Fruit fly (Drosophila melanogaster) whole organism, adult: ENCODE data around the gene lwr.
A peak's percentile ranks its signal among the peaks of the same experiment; 100 is the strongest.

Experiments used
- CG11617 ChIP-seq: fragments of 200-800 bp; sonication (Bioruptor generic); optimal IDR thresholded peaks from 2 replicates; lab custom pipeline; 2017; ENCODE audit warnings: mild to moderate bottlenecking, missing biosample characterization, missing genetic modification reagents, missing genetic modification characterization
- CG12768 ChIP-seq: fragments of 200-800 bp; sonication (Bioruptor generic); optimal IDR thresholded peaks from 2 replicates; lab custom pipeline; 2017; ENCODE audit warnings: missing biosample characterization, missing genetic modification characterization, mild to moderate bottlenecking, moderate library complexity, missing genetic modification reagents
- CG14711 ChIP-seq: fragments of 200-800 bp; sonication (Bioruptor generic); optimal IDR thresholded peaks from 2 replicates; lab custom pipeline; 2018; ENCODE audit warnings: missing biosample characterization, mild to moderate bottlenecking, missing genetic modification characterization, moderate library complexity
- CG1620 ChIP-seq: fragments of 200-800 bp; sonication (Bioruptor generic); optimal IDR thresholded peaks from 2 replicates; lab custom pipeline; 2016; ENCODE audit warnings: missing biosample characterization, missing genetic modification characterization
- CG33017 ChIP-seq: fragments of 200-800 bp; sonication (Bioruptor generic); optimal IDR thresholded peaks from 2 replicates; lab custom pipeline; 2018; ENCODE audit warnings: missing biosample characterization, mild to moderate bottlenecking, missing genetic modification characterization, moderate library complexity
- CG5204 ChIP-seq: fragments of 200-800 bp; sonication (Bioruptor generic); optimal IDR thresholded peaks from 2 replicates; lab custom pipeline; 2016; ENCODE audit warnings: missing biosample characterization, missing genetic modification characterization
- CG7045 ChIP-seq: fragments of 200-800 bp; sonication (Bioruptor generic); optimal IDR thresholded peaks from 2 replicates; lab custom pipeline; 2017; ENCODE audit warnings: missing biosample characterization, mild to moderate bottlenecking, missing genetic modification characterization
- CG7101 ChIP-seq: fragments of 200-800 bp; sonication (Bioruptor generic); optimal IDR thresholded peaks from 2 replicates; lab custom pipeline; 2018; ENCODE audit warnings: missing biosample characterization, mild to moderate bottlenecking, missing genetic modification characterization, moderate library complexity
- Clk ChIP-seq: fragments of 200-800 bp; sonication (Bioruptor generic); optimal IDR thresholded peaks from 2 replicates; lab custom pipeline; 2017; ENCODE audit warnings: missing biosample characterization, missing genetic modification characterization
- Crg-1 ChIP-seq: fragments of 200-800 bp; sonication (Bioruptor generic); optimal IDR thresholded peaks from 2 replicates; lab custom pipeline; 2016; ENCODE audit warnings: missing biosample characterization, missing genetic modification characterization
- Hr96 ChIP-seq: fragments of 200-800 bp; sonication (Bioruptor generic); optimal IDR thresholded peaks from 2 replicates; lab custom pipeline; 2016; ENCODE audit warnings: missing biosample characterization, missing genetic modification characterization
- Mnt ChIP-seq: fragments of 200-800 bp; sonication (Bioruptor generic); optimal IDR thresholded peaks from 2 replicates; lab custom pipeline; 2016; ENCODE audit warnings: missing biosample characterization, mild to moderate bottlenecking, missing genetic modification characterization
- bab1 ChIP-seq: fragments of 200-800 bp; sonication (Bioruptor generic); optimal IDR thresholded peaks from 3 replicates; lab custom pipeline; 2019; ENCODE audit warnings: missing biosample characterization, mild to moderate bottlenecking, missing genetic modification characterization, moderate library complexity
- cic ChIP-seq: fragments of 200-800 bp; sonication (Bioruptor generic); optimal IDR thresholded peaks from 2 replicates; lab custom pipeline; 2017; ENCODE audit warnings: missing biosample characterization, mild to moderate bottlenecking, missing genetic modification characterization, moderate library complexity
- cnc ChIP-seq, 2 experiments: fragments of >200 bp; optimal IDR thresholded peaks; 2 replicates each; lab custom pipeline; 2017
- kay ChIP-seq: fragments of 200-800 bp; sonication (Bioruptor generic); peaks from one replicate; lab custom pipeline; 2016; ENCODE audit warnings: missing biosample characterization, missing genetic modification characterization, borderline replicate concordance
- ovo ChIP-seq: fragments of 200-800 bp; sonication (Bioruptor generic); optimal IDR thresholded peaks from 2 replicates; lab custom pipeline; 2016; ENCODE audit warnings: missing biosample characterization, missing genetic modification characterization
- pad ChIP-seq: fragments of 200-800 bp; sonication (Bioruptor generic); optimal IDR thresholded peaks from 3 replicates; lab custom pipeline; 2017; ENCODE audit warnings: missing biosample characterization, missing genetic modification characterization, mild to moderate bottlenecking, moderate library complexity, missing genetic modification reagents
- tj ChIP-seq: fragments of 200-800 bp; sonication (Bioruptor generic); optimal IDR thresholded peaks from 3 replicates; lab custom pipeline; 2017; ENCODE audit warnings: missing biosample characterization, mild to moderate bottlenecking, missing genetic modification characterization, moderate library complexity
- toe ChIP-seq: fragments of 200-800 bp; sonication (Bioruptor generic); optimal IDR thresholded peaks from 2 replicates; lab custom pipeline; 2016; ENCODE audit warnings: missing biosample characterization, missing genetic modification characterization

The lwr gene

DNA sequence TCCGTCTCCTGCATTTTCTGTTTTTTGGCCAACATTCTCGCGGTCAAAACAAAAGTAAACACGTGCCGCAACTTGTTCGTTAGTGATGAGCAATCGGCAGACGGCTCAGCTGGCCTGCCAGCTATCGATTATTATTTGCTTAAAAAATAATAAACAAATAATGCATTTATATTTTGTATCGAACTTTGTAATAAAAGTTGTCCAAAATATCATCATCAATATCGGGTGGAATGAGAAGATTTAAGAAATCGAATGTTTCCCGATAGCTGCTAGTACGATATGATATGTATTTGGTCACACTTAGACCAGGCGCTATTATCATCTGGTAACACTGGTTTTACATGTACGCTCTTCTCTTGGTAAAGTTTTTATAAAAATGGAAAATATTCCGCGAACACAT, 25.6 kb upstream of the lwr start, which contains the start of the genes Nle and Sf3b1:
Nle (minus strand) TSS at position 92 of the 400 bp plus-strand sequence.
Sf3b1 (plus strand) TSS at position 311 of the 400 bp plus-strand sequence.
- TF ChIP-seq pad (GFP tag; lab: Kevin White, UChicago), result peak; percentile 23
- peak; percentile 6 for TF ChIP-seq CG12768 (GFP tag; lab: Kevin White, UChicago)
- peak; percentile 97 for TF ChIP-seq Mnt (GFP tag; lab: Kevin White, UChicago)
- no peak for TF ChIP-seq CG33017 (tag; lab: Kevin White, UChicago)
- peak; percentile 2 for TF ChIP-seq tj (GFP tag; lab: Kevin White, UChicago)
- peak; percentile 44 for TF ChIP-seq Clk
- TF ChIP-seq cnc (optimal IDR thresholded peaks at IDR 0.05; lab: Kevin White, UChicago), result no peak
- no peak for TF ChIP-seq cic (GFP tag; lab: Kevin White, UChicago)
- TF ChIP-seq CG7101 (tag; lab: Kevin White, UChicago), result peak; percentile 55
- TF ChIP-seq kay (GFP tag; lab: Kevin White, UChicago), result no peak
- TF ChIP-seq bab1 (GFP tag; lab: Kevin White, UChicago), result peak; percentile 49
- peak; percentile 67 for TF ChIP-seq CG1620 (GFP tag; lab: Kevin White, UChicago)
- peak; percentile 62 for TF ChIP-seq Crg-1
- peak; percentile 20 for TF ChIP-seq Hr96 (GFP tag; lab: Kevin White, UChicago)
- peak; percentile 58 for TF ChIP-seq CG11617 (GFP tag; lab: Kevin White, UChicago)
- TF ChIP-seq CG7045 (GFP tag; lab: Kevin White, UChicago), result no peak
- TF ChIP-seq CG14711 (tag; lab: Kevin White, UChicago), result peak; percentile 55
- no peak for TF ChIP-seq ovo
- TF ChIP-seq CG5204, result no peak
- peak; percentile 66 for TF ChIP-seq toe (GFP tag; lab: Kevin White, UChicago)

DNA sequence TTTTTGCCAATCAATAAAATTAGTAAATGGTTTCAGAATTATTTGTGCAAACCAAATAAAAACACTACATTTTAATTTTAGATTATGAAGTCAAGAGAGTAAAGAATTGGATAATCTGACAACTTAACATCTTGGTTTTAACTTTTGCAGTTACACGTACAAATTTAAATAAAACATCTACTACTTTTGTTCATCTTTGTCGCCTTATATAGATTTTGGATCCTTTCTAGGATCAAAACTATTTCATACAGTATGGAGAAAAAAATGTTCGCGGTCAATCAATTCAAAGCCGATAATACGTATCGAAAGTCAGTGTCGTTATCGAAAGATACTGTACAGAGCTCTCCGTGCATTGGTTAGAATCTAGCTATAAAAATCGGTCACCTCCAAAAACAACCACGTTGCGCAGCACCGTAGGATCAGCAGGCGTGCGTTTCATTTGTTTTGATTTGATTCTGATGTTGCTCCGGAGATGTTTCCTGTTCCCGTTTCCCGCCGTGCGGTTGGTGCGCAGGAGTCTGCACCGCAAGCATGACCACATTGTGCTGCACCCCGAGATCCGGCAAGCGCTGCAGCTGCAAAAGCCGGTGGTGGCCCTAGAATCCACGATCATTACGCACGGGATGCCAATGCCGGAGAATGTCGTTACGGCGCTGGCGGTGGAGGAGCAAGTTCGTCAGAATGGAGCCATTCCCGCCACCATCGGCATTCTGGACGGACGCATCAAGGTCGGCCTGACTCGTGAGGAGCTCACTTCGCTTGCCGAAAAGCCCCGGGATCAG, 21.6 kb upstream of the lwr start, which contains the start of the genes uncNacbeta and CG2794:
uncNacbeta (minus strand) TSS at position 51 of the 782 bp plus-strand sequence.
CG2794 (plus strand) TSS at position 395 of the 782 bp plus-strand sequence.
- no peak for TF ChIP-seq toe (GFP tag; lab: Kevin White, UChicago)
- no peak for TF ChIP-seq Clk
- TF ChIP-seq Mnt (GFP tag; lab: Kevin White, UChicago), result peak; percentile 79
- TF ChIP-seq Crg-1, result no peak
- TF ChIP-seq tj (GFP tag; lab: Kevin White, UChicago), result no peak
- no peak for TF ChIP-seq CG14711 (tag; lab: Kevin White, UChicago)
- no peak for TF ChIP-seq CG33017 (tag; lab: Kevin White, UChicago)
- no peak for TF ChIP-seq CG7045 (GFP tag; lab: Kevin White, UChicago)
- no peak for TF ChIP-seq CG5204
- TF ChIP-seq CG7101 (tag; lab: Kevin White, UChicago), result peak; percentile 39
- no peak for TF ChIP-seq CG11617 (GFP tag; lab: Kevin White, UChicago)
- no peak for TF ChIP-seq CG1620 (GFP tag; lab: Kevin White, UChicago)
- peak; percentile 47 for TF ChIP-seq bab1 (GFP tag; lab: Kevin White, UChicago)
- TF ChIP-seq Hr96 (GFP tag; lab: Kevin White, UChicago), result no peak
- TF ChIP-seq cic (GFP tag; lab: Kevin White, UChicago), result peak; percentile 8

DNA sequence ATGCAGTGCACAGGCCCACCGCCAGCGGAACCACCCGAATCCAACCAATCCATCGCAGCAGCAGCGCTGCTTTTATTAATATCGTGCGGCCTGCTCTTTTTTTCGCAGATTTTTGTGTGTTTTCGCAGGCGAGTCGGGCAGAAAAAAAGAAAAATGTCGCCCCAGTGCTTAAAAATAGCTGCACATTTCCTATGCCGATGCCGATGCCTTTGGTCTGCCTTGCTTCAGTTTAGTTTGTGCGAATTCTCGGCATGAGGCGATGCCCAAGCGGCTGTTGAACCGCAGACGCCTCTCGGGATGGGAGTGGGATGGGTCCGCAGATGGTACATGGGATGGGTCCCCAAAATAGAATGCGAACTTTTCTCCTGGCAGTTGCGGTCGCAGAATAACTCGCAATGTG, 20.9 kb upstream of the lwr start:
- TF ChIP-seq toe (GFP tag; lab: Kevin White, UChicago) (no peak), CG33017 (tag; lab: Kevin White, UChicago) (no peak), CG7101 (tag; lab: Kevin White, UChicago) (no peak), ovo (no peak), tj (GFP tag; lab: Kevin White, UChicago) (no peak), bab1 (GFP tag; lab: Kevin White, UChicago) (no peak), CG5204 (no peak), Crg-1 (no peak), pad (GFP tag; lab: Kevin White, UChicago) (no peak), kay (GFP tag; lab: Kevin White, UChicago) (no peak), CG12768 (GFP tag; lab: Kevin White, UChicago) (no peak)

DNA sequence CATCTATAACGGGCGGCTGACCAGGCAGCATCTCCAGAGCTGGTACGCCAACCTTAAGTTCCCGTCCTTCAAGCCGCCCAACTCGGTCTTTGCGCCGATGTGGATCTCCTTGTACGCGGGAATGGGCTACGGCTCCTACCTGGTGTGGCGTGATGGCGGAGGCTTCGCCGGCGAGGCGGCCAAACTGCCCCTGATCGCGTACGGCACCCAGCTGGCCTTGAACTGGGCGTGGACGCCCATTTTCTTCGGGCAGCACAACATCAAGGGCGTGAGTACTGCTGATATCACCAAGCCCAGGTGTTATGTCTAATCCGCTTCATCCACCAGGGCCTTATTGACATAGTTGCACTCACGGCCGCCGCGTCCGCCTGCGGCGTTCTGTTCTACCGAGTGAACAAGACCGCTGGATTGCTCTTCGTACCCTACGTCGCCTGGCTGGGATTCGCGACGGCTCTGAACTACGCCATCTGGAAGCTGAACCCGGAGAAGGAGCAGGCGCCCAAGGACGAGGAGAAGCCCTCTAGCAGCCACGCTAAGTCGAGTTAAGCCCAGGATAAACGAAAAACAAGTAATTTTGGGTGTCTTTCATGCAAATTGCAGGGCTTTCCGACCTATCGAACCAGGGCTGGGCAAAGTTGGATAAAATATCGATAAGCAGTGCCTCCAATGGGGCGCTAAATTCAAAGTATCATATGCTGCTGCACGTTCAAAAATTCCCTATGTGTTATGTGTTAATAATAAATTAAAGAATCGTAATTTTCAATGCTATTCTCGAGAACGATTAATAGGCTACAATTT, 17.6 kb upstream of the lwr start, which contains the start of gene rempA:
rempA (minus strand) TSS at position 541 of the 798 bp plus-strand sequence.
- TF ChIP-seq CG1620 (GFP tag; lab: Kevin White, UChicago), result no peak
- TF ChIP-seq CG33017 (tag; lab: Kevin White, UChicago), result no peak
- no peak for TF ChIP-seq Mnt (GFP tag; lab: Kevin White, UChicago)
- no peak for TF ChIP-seq CG7101 (tag; lab: Kevin White, UChicago)
- no peak for TF ChIP-seq CG5204
- no peak for TF ChIP-seq CG7045 (GFP tag; lab: Kevin White, UChicago)
- TF ChIP-seq cnc (optimal IDR thresholded peaks at IDR 0.05; lab: Kevin White, UChicago), result no peak
- no peak for TF ChIP-seq kay (GFP tag; lab: Kevin White, UChicago)
- TF ChIP-seq cic (GFP tag; lab: Kevin White, UChicago), result no peak

DNA sequence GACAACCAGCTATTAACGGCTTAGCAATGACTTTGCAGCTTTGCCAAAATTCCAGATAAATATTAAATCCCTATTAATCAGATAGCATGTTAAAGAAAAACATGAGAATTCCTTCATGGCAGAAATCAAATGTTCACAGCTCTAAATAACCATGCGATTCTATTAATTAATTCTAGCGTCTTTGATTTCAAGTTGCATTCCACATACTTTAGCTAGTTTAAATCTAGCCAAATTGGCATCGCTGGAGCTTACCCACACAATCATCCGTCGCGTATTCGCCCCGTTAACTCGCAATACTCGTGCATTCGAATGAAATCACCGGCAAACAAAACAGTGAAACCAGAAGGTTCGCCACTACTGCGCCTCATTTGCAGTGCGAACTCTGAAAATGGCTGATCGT, 16.9 kb upstream of the lwr start, which contains the start of gene Tspo:
Tspo (plus strand) TSS at position 302 of the 400 bp plus-strand sequence.
- TF ChIP-seq pad (GFP tag; lab: Kevin White, UChicago) (no peak), CG14711 (tag; lab: Kevin White, UChicago) (no peak), CG7045 (GFP tag; lab: Kevin White, UChicago) (peak; percentile 2), tj (GFP tag; lab: Kevin White, UChicago) (peak; percentile 2), Mnt (GFP tag; lab: Kevin White, UChicago) (peak; percentile 43), CG1620 (GFP tag; lab: Kevin White, UChicago) (no peak), CG11617 (GFP tag; lab: Kevin White, UChicago) (no peak), CG12768 (GFP tag; lab: Kevin White, UChicago) (no peak), Clk (no peak), Hr96 (GFP tag; lab: Kevin White, UChicago) (peak; percentile 46), cic (GFP tag; lab: Kevin White, UChicago) (peak; percentile 12), kay (GFP tag; lab: Kevin White, UChicago) (no peak), CG33017 (tag; lab: Kevin White, UChicago) (no peak), bab1 (GFP tag; lab: Kevin White, UChicago) (peak; percentile 14), toe (GFP tag; lab: Kevin White, UChicago) (no peak), CG7101 (tag; lab: Kevin White, UChicago) (no peak), Crg-1 (no peak), cnc (optimal IDR thresholded peaks at IDR 0.05; lab: Kevin White, UChicago) (peak in 1 of 2 experiments; percentile 94), ovo (peak; percentile 24), CG5204 (no peak)
